Worm (Caenorhabditis elegans): Measurements from ENCODE around the gene cam-1.

cam-1 gene

DNA sequence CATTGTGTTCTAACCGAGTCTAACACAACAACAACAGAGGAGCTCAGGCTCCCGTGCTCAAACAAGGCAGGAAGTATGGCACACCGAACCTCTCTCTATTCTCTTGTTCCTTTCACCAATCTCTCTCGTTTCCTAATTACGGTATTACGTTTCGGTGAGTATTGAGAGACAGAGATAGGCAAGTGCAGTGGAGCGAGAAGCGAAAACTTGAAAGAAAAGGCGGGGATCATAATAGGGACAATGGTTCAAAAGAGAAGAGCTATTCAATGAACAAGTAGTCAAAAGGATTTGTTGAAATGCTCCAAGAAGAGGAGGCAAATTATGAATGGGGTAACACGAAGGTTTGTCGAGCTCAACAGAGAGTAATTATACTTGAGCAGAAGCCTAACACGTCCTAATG, 3.2 kb upstream of the cam-1 start:
- no peak for TF ChIP-seq ceh-13 (GFP tag; optimal IDR thresholded peaks at IDR 0.05)
- TF ChIP-seq ets-7 (tag; optimal IDR thresholded peaks at IDR 0.05) = no peak
- no peak for TF ChIP-seq tbx-37 (GFP tag; conservative IDR thresholded peaks at IDR 0.05)
- TF ChIP-seq sea-1 (GFP tag; conservative IDR thresholded peaks at IDR 0.05) = no peak
- TF ChIP-seq hnd-1 (tag; optimal IDR thresholded peaks at IDR 0.05) = no peak
- no peak for TF ChIP-seq B0310.2 (tag; optimal IDR thresholded peaks at IDR 0.05)
- no peak for TF ChIP-seq flt-1 (GFP tag; IDR thresholded peaks at IDR 0.05)
- TF ChIP-seq pes-1 (GFP tag; IDR thresholded peaks at IDR 0.05) = no peak
- no peak for TF ChIP-seq tbx-11 (GFP tag; IDR thresholded peaks at IDR 0.05)
- no peak for TF ChIP-seq scrt-1 (GFP tag; IDR thresholded peaks at IDR 0.05)
- no peak for TF ChIP-seq ama-1 (optimal IDR thresholded peaks at IDR 0.05)
- TF ChIP-seq aly-1 (tag; optimal IDR thresholded peaks at IDR 0.05) = no peak
- TF ChIP-seq hmg-4 (GFP tag; optimal IDR thresholded peaks at IDR 0.05) = no peak
- TF ChIP-seq tra-4 (tag; optimal IDR thresholded peaks at IDR 0.05) = no peak
- TF ChIP-seq ceh-36 (tag; optimal IDR thresholded peaks at IDR 0.05) = no peak
- TF ChIP-seq F13C5.2 (tag; optimal IDR thresholded peaks at IDR 0.05) = no peak
- TF ChIP-seq hmbx-1 (tag; optimal IDR thresholded peaks at IDR 0.05) = no peak

DNA sequence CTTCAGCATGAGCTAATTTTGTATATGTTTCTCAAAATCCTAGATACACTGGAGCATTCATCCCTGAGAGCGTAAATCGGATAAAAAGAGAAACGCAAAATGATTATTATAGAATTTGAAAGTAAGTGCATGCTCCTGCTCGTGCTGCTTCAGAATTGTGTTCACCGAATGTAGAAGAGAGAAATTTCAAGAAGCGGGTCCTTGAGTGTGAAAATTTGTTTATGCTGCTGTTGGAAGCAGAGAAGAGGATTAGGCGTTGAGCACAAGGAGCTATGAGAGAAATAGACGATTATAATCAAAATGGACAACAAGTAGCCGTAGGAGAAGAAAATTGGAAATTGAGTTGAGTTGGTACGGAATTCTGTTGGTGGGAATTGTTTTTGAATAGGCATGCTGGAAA, 1.6 kb upstream of the cam-1 start:
- TF ChIP-seq pes-1 (GFP tag; IDR thresholded peaks at IDR 0.05) = no peak
- TF ChIP-seq aly-1 (tag; optimal IDR thresholded peaks at IDR 0.05) = no peak
- no peak for TF ChIP-seq ceh-13 (GFP tag; optimal IDR thresholded peaks at IDR 0.05)
- no peak for TF ChIP-seq hmbx-1 (tag; optimal IDR thresholded peaks at IDR 0.05)
- no peak for TF ChIP-seq ets-7 (tag; optimal IDR thresholded peaks at IDR 0.05)
- no peak for TF ChIP-seq scrt-1 (GFP tag; IDR thresholded peaks at IDR 0.05)

DNA sequence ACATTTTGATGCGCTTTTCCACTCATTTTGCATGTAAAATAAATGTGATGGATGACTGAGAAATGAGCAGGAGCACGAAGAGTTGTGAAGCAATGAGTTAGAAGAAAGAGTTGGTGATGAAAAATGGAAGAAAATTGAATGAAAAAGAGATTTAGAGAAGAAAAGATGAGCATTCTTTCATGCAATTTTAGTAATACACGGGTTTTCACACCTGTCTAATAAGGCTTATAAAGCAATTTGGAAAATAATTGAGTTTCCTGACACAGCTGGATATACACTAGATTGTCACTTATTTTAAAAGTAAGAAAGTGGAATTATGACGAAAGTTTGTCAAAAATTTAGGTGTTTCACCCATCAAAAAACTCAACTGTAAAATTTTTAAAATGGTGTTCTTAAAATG, 690 bp upstream of the cam-1 start:
- TF ChIP-seq aly-1 (tag; optimal IDR thresholded peaks at IDR 0.05) (no peak), ceh-13 (GFP tag; optimal IDR thresholded peaks at IDR 0.05) (no peak), ets-7 (tag; optimal IDR thresholded peaks at IDR 0.05) (no peak), sea-1 (GFP tag; conservative IDR thresholded peaks at IDR 0.05) (no peak), hnd-1 (tag; optimal IDR thresholded peaks at IDR 0.05) (no peak), tbx-37 (GFP tag; conservative IDR thresholded peaks at IDR 0.05) (no peak), pes-1 (GFP tag; IDR thresholded peaks at IDR 0.05) (no peak), F13C5.2 (tag; optimal IDR thresholded peaks at IDR 0.05) (no peak), B0310.2 (tag; optimal IDR thresholded peaks at IDR 0.05) (no peak), ama-1 (optimal IDR thresholded peaks at IDR 0.05) (no peak), tra-4 (tag; optimal IDR thresholded peaks at IDR 0.05) (no peak), tbx-11 (GFP tag; IDR thresholded peaks at IDR 0.05) (no peak), hmbx-1 (tag; optimal IDR thresholded peaks at IDR 0.05) (no peak), scrt-1 (GFP tag; IDR thresholded peaks at IDR 0.05) (no peak)

DNA sequence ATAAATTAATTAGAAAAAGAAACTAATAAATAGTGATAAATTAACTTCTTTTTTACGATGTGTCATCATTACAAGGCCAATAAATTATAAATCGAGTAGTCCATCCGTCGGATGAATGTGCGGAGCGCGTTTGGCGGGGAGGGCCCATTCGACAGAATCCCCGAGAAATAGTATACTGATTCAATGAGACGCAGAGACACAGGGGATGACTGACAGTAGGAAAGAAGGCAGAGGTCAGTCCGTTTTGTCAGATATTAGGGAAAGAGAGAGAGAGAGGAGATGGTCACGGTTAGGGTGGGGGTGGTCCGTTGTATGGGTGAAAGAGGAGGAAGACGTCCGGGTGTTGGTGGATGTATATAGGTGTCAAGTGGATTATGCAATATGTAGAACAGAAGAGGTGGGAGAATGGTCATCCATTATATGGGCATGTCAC, 1.5 kb downstream of the cam-1 start:
- TF ChIP-seq aly-1 (tag; optimal IDR thresholded peaks at IDR 0.05) = no peak
- TF ChIP-seq F13C5.2 (tag; optimal IDR thresholded peaks at IDR 0.05) = peak; percentile 80
- no peak for TF ChIP-seq hmbx-1 (tag; optimal IDR thresholded peaks at IDR 0.05)
- TF ChIP-seq pes-1 (GFP tag; IDR thresholded peaks at IDR 0.05) = no peak; the same call in 1 of the 2 replicates
- TF ChIP-seq ceh-36 (tag; optimal IDR thresholded peaks at IDR 0.05) = no peak
- TF ChIP-seq tbx-11 (GFP tag; IDR thresholded peaks at IDR 0.05) = no peak
- TF ChIP-seq tra-4 (tag; optimal IDR thresholded peaks at IDR 0.05) = no peak
- TF ChIP-seq hmg-4 (GFP tag; optimal IDR thresholded peaks at IDR 0.05) = peak; percentile 74
- TF ChIP-seq hnd-1 (tag; optimal IDR thresholded peaks at IDR 0.05) = no peak
- TF ChIP-seq tbx-37 (GFP tag; conservative IDR thresholded peaks at IDR 0.05) = no peak
- no peak for TF ChIP-seq ama-1 (optimal IDR thresholded peaks at IDR 0.05)
- TF ChIP-seq sea-1 (GFP tag; conservative IDR thresholded peaks at IDR 0.05) = peak; percentile 53; the same call in 1 of the 2 replicates
- TF ChIP-seq ets-7 (tag; optimal IDR thresholded peaks at IDR 0.05) = peak; percentile 48
- peak; percentile 14 for TF ChIP-seq B0310.2 (tag; optimal IDR thresholded peaks at IDR 0.05)
- peak; percentile 26; the same call in 1 of the 2 replicates for TF ChIP-seq flt-1 (GFP tag; IDR thresholded peaks at IDR 0.05)
- no peak for TF ChIP-seq scrt-1 (GFP tag; IDR thresholded peaks at IDR 0.05)
- TF ChIP-seq ceh-13 (GFP tag; optimal IDR thresholded peaks at IDR 0.05) = no peak

DNA sequence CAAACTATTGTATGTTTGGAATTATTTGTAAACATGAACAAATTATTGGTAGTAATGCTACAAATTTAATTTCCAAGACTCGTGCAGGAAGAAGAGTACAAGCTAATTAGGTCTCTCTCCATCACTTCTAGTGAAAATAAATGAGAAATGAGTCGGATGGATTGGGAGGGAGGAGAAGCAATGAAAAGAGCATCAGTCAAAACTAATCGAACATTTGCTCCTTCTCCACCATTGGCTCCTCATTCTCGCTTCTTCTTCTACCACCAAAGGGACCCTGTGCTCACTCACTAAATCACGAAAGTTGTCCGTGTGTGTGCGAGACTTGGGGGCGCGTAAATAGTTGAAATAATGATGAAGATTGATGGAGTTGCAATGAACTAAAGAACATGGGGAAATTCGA, 3.3 kb downstream of the cam-1 start:
- TF ChIP-seq hmg-4 (GFP tag; optimal IDR thresholded peaks at IDR 0.05) = no peak
- TF ChIP-seq aly-1 (tag; optimal IDR thresholded peaks at IDR 0.05) = no peak

DNA sequence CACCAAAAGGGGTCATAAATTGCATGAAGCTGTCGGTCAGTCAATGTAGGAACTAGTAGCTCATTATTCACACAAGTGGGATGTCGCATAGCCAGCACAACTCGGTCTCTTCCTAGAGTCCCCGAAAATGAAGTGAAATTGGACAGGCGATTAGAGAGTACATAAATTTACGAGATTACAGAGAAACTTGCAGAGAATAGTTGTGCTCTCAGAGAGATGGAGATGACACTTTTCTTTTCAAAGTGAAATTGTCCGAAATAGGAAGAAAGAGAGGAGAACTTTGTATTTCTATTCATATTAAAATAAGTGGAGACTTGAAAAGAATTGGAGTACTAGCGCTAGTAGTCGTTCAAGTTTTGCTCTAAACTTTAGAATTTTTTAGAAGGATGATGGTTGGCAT, 4.5 kb downstream of the cam-1 start:
- TF ChIP-seq ceh-13 (GFP tag; optimal IDR thresholded peaks at IDR 0.05) (no peak), aly-1 (tag; optimal IDR thresholded peaks at IDR 0.05) (no peak), scrt-1 (GFP tag; IDR thresholded peaks at IDR 0.05) (no peak), hmbx-1 (tag; optimal IDR thresholded peaks at IDR 0.05) (no peak), tbx-37 (GFP tag; conservative IDR thresholded peaks at IDR 0.05) (no peak), tra-4 (tag; optimal IDR thresholded peaks at IDR 0.05) (no peak), hnd-1 (tag; optimal IDR thresholded peaks at IDR 0.05) (no peak), sea-1 (GFP tag; conservative IDR thresholded peaks at IDR 0.05) (no peak), ceh-36 (tag; optimal IDR thresholded peaks at IDR 0.05) (no peak), pes-1 (GFP tag; IDR thresholded peaks at IDR 0.05) (no peak), hmg-4 (GFP tag; optimal IDR thresholded peaks at IDR 0.05) (no peak), flt-1 (GFP tag; IDR thresholded peaks at IDR 0.05) (no peak), ama-1 (optimal IDR thresholded peaks at IDR 0.05) (no peak), ets-7 (tag; optimal IDR thresholded peaks at IDR 0.05) (no peak), tbx-11 (GFP tag; IDR thresholded peaks at IDR 0.05) (no peak), F13C5.2 (tag; optimal IDR thresholded peaks at IDR 0.05) (no peak), B0310.2 (tag; optimal IDR thresholded peaks at IDR 0.05) (no peak)

DNA sequence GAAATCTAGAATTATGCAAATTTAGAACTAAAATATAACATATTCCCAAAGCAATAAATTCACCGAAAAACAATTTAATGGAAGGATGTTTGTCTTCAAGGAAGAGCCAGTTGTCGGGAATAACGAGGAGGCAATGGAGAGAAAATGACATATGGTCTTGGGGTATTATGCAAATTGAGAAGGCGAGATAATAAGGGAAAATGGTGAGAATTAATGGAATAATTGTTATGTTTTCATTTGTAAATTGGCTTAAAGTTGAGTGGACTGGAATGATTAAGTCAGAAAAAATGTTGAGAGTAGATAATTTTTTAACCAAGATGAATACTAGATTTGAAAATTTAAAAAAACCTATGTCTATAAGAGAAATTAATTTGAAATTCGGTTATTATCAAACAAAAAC, 5.3 kb downstream of the cam-1 start:
- TF ChIP-seq hmg-4 (GFP tag; optimal IDR thresholded peaks at IDR 0.05) (no peak), scrt-1 (GFP tag; IDR thresholded peaks at IDR 0.05) (no peak), tra-4 (tag; optimal IDR thresholded peaks at IDR 0.05) (no peak), tbx-11 (GFP tag; IDR thresholded peaks at IDR 0.05) (no peak), sea-1 (GFP tag; conservative IDR thresholded peaks at IDR 0.05) (no peak), hnd-1 (tag; optimal IDR thresholded peaks at IDR 0.05) (no peak), pes-1 (GFP tag; IDR thresholded peaks at IDR 0.05) (no peak), F13C5.2 (tag; optimal IDR thresholded peaks at IDR 0.05) (no peak), ceh-36 (tag; optimal IDR thresholded peaks at IDR 0.05) (no peak), tbx-37 (GFP tag; conservative IDR thresholded peaks at IDR 0.05) (no peak), aly-1 (tag; optimal IDR thresholded peaks at IDR 0.05) (no peak), ets-7 (tag; optimal IDR thresholded peaks at IDR 0.05) (no peak), flt-1 (GFP tag; IDR thresholded peaks at IDR 0.05) (no peak), hmbx-1 (tag; optimal IDR thresholded peaks at IDR 0.05) (no peak), B0310.2 (tag; optimal IDR thresholded peaks at IDR 0.05) (no peak), ama-1 (optimal IDR thresholded peaks at IDR 0.05) (no peak), ceh-13 (GFP tag; optimal IDR thresholded peaks at IDR 0.05) (no peak)

Data from whole organism, early embryonic.